Fruit fly (Drosophila melanogaster): Measurements from ENCODE around the gene ImpE2.

ImpE2 gene

DNA sequence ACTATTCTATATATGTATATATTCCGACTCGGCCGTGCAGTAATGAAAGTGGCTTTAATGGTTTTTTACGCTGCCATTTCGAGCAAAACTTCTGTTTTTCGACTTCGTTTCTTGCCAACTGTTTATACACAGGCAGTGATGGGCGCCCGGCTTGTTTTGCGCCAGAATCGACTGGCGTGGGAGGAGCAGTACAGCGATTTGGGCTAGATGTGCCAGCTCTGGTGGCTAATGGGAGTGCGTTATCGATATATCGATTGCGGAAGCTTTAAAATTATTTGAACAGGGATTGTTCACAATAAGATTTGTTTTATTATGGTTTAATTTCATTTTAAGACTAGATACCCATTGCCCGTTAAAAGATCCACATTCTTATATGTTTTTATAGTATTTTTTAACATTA is 41.3 kb downstream of the ImpE2 start, which contains the start of gene CG14971 (continued):
- peak; percentile 31 for TF ChIP-seq phol (tag; optimal IDR thresholded peaks at IDR 0.05)
- TF ChIP-seq CG4424 (GFP tag; optimal IDR thresholded peaks at IDR 0.05): no peak
- TF ChIP-seq Neu2 (GFP tag; optimal IDR thresholded peaks at IDR 0.05; ENCODE audit: borderline replicate concordance): no peak
- TF ChIP-seq B-H1 (GFP tag; IDR thresholded peaks at IDR 0.05): no peak
- TF ChIP-seq ci (GFP tag; IDR thresholded peaks at IDR 0.05): peak; percentile 12; the same call in 1 of the 3 replicates
- TF ChIP-seq NC2β (GFP tag; optimal IDR thresholded peaks at IDR 0.05): peak; percentile 48
- TF ChIP-seq Sry-δ (GFP tag; optimal IDR thresholded peaks at IDR 0.05): peak; percentile 80
- peak; percentile 67 for TF ChIP-seq dm (GFP tag; optimal IDR thresholded peaks at IDR 0.05)
- TF ChIP-seq jing (GFP tag; optimal IDR thresholded peaks at IDR 0.05): no peak
- no peak for TF ChIP-seq Adf1 (GFP tag; IDR thresholded peaks at IDR 0.05)
- TF ChIP-seq Xbp1 (GFP tag; optimal IDR thresholded peaks at IDR 0.05): peak; percentile 46
- peak; percentile 91 for TF ChIP-seq MBD-R2 (GFP tag; IDR thresholded peaks at IDR 0.05)
- TF ChIP-seq CG8388 (GFP tag; optimal IDR thresholded peaks at IDR 0.05): no peak
- peak; percentile 51 for TF ChIP-seq CG12659 (GFP tag; optimal IDR thresholded peaks at IDR 0.05)
- TF ChIP-seq CG12769 (tag; optimal IDR thresholded peaks at IDR 0.05): no peak
- TF ChIP-seq CG17802 (tag; optimal IDR thresholded peaks at IDR 0.05): no peak
- TF ChIP-seq CG17385 (GFP tag; optimal IDR thresholded peaks at IDR 0.05): no peak
- peak; percentile 5 for TF ChIP-seq CG18476 (GFP tag; optimal IDR thresholded peaks at IDR 0.05)
- no peak for TF ChIP-seq C15 (GFP tag; IDR thresholded peaks at IDR 0.05)
- no peak for TF ChIP-seq prd (optimal IDR thresholded peaks at IDR 0.05)
- peak; percentile 47; the same call in 2 of the 3 replicates for TF ChIP-seq prd (GFP tag; IDR thresholded peaks at IDR 0.05)
- TF ChIP-seq Ets65A (GFP tag): peak; percentile 89
- no peak for TF ChIP-seq stc (GFP tag; IDR thresholded peaks at IDR 0.05)
- no peak for TF ChIP-seq D19B (GFP tag; optimal IDR thresholded peaks at IDR 0.05)
- peak; percentile 54; the same call in 2 of the 3 replicates for TF ChIP-seq zen2 (GFP tag; IDR thresholded peaks at IDR 0.05; ENCODE audit: partially characterized antibody)
- TF ChIP-seq caup (GFP tag; optimal IDR thresholded peaks at IDR 0.05; ENCODE audit: severe bottlenecking): peak; percentile 31
- TF ChIP-seq CG7786 (GFP tag; optimal IDR thresholded peaks at IDR 0.05): peak; percentile 41
- TF ChIP-seq CG9932 (GFP tag; IDR thresholded peaks at IDR 0.05): peak; percentile 73
- peak; percentile 60 for TF ChIP-seq YL-1 (GFP tag; optimal IDR thresholded peaks at IDR 0.05)
- peak; percentile 86 for TF ChIP-seq pzg (GFP tag; optimal IDR thresholded peaks at IDR 0.05)
- TF ChIP-seq inv (GFP tag; IDR thresholded peaks at IDR 0.05; ENCODE audit: partially characterized antibody): peak; percentile 76
- peak; percentile 4 for TF ChIP-seq Chrac-16 (GFP tag; optimal IDR thresholded peaks at IDR 0.05)
- TF ChIP-seq Hand (GFP tag; optimal IDR thresholded peaks at IDR 0.05): no peak
- peak; percentile 44 for TF ChIP-seq gfzf (GFP tag; optimal IDR thresholded peaks at IDR 0.05)
- TF ChIP-seq crp (GFP tag; optimal IDR thresholded peaks at IDR 0.05): peak in 1 of 2 experiments; percentile 38
- TF ChIP-seq gce (GFP tag; IDR thresholded peaks at IDR 0.05): no peak
- peak; percentile 47; the same call in 1 of the 3 replicates for TF ChIP-seq CG17361 (GFP tag; IDR thresholded peaks at IDR 0.05)
- TF ChIP-seq CG15601 (tag; optimal IDR thresholded peaks at IDR 0.05): peak; percentile 28
- TF ChIP-seq yki (optimal IDR thresholded peaks at IDR 0.05): no peak
- no peak for TF ChIP-seq Nf-YC (tag; optimal IDR thresholded peaks at IDR 0.05)
- TF ChIP-seq Sry-β (GFP tag; optimal IDR thresholded peaks at IDR 0.05): peak; percentile 99
- TF ChIP-seq HmgD (GFP tag; optimal IDR thresholded peaks at IDR 0.05): peak; percentile 49
- peak; percentile 64 for TF ChIP-seq B-H2 (GFP tag; optimal IDR thresholded peaks at IDR 0.05)
- peak; percentile 78 for TF ChIP-seq vnd (GFP tag; IDR thresholded peaks at IDR 0.05; ENCODE audit: partially characterized antibody)
- peak; percentile 0 for TF ChIP-seq nerfin-1 (tag; optimal IDR thresholded peaks at IDR 0.05)
- peak; percentile 56 for TF ChIP-seq CG13624 (GFP tag; optimal IDR thresholded peaks at IDR 0.05)
- no peak for TF ChIP-seq CG10654 (GFP tag; optimal IDR thresholded peaks at IDR 0.05)
- TF ChIP-seq shn (GFP tag; optimal IDR thresholded peaks at IDR 0.05): peak; percentile 36
- TF ChIP-seq Dfd (GFP tag; optimal IDR thresholded peaks at IDR 0.05): no peak
- peak; percentile 78 for TF ChIP-seq HLH4C (GFP tag; IDR thresholded peaks at IDR 0.05; ENCODE audit: partially characterized antibody)
- TF ChIP-seq Kr (GFP tag; optimal IDR thresholded peaks at IDR 0.05): no peak

Measured in whole organism, embryonic.